Worm (Caenorhabditis elegans) whole organism, L1 larva: ENCODE results near the gene rars-1.

Experiments used
- C04F5.9 ChIP-seq: sonication (generic microtip); optimal IDR thresholded peaks from 2 replicates; lab custom pipeline; 2016; ENCODE audit warnings: missing genetic modification characterization, missing compliant biosample characterization
- C16A3.4 ChIP-seq: fragments of 150-350 bp; optimal IDR thresholded peaks from 2 replicates; lab custom pipeline; 2014; ENCODE audit warnings: missing biosample characterization, missing genetic modification characterization
- C34B4.2 ChIP-seq: sonication (generic microtip); optimal IDR thresholded peaks from 2 replicates; lab custom pipeline; 2017; ENCODE audit warnings: mild to moderate bottlenecking, missing genetic modification characterization, missing compliant biosample characterization
- F16B12.6 ChIP-seq: fragments of 150-350 bp; optimal IDR thresholded peaks from 2 replicates; lab custom pipeline; 2014; ENCODE audit warnings: missing biosample characterization, missing genetic modification characterization
- Y116A8C.19 ChIP-seq: sonication (generic microtip); optimal IDR thresholded peaks from 2 replicates; lab custom pipeline; 2016; ENCODE audit warnings: missing compliant biosample characterization, missing genetic modification characterization, borderline replicate concordance
- alr-1 ChIP-seq: fragments of 200-800 bp; sonication (Bioruptor generic); optimal IDR thresholded peaks from 2 replicates; lab custom pipeline; 2018; ENCODE audit warnings: borderline replicate concordance, mild to moderate bottlenecking, missing genetic modification characterization, missing compliant biosample characterization
- ama-1 ChIP-seq: fragments of 150-350 bp; optimal IDR thresholded peaks from 2 replicates; lab custom pipeline; 2014
- ceh-8 ChIP-seq: fragments of 200-800 bp; sonication (Bioruptor generic); optimal IDR thresholded peaks from 2 replicates; lab custom pipeline; 2018; ENCODE audit warnings: mild to moderate bottlenecking, missing genetic modification characterization, moderate library complexity, missing compliant biosample characterization
- ceh-82 ChIP-seq, 3 experiments: fragments of 150-350 bp in 1 of 3; sonication (generic microtip) in 2 of 3; optimal IDR thresholded peaks; 2 replicates each; lab custom pipeline; 2014 to 2017; ENCODE audit warnings: missing biosample characterization in 3 of 3, missing genetic modification characterization in 3 of 3
- ceh-90 ChIP-seq: sonication (generic microtip); optimal IDR thresholded peaks from 2 replicates; lab custom pipeline; 2016; ENCODE audit warnings: missing genetic modification characterization, missing compliant biosample characterization
- ces-1 ChIP-seq: fragments of 150-350 bp; optimal IDR thresholded peaks from 2 replicates; lab custom pipeline; 2014; ENCODE audit warnings: missing biosample characterization, missing genetic modification reagents, missing genetic modification characterization
- dpl-1 ChIP-seq, 3 experiments: fragments of 150-350 bp in 2 of 3; sonication (generic microtip) in 1 of 3; optimal IDR thresholded peaks; 2 replicates each; lab custom pipeline; 2014 to 2017; ENCODE audit warnings: missing biosample characterization in 3 of 3, missing genetic modification characterization in 3 of 3, missing genetic modification reagents in 3 of 3
- efl-1 ChIP-seq, 4 experiments: fragments of 150-350 bp; optimal IDR thresholded peaks in 3 of 4; peaks in 1 of 4; 1 replicate in 1 of 4; 2 replicates in 3 of 4; lab custom pipeline; 2014; ENCODE audit warnings: missing biosample characterization in 2 of 4, missing genetic modification characterization in 2 of 4, missing genetic modification reagents in 2 of 4
- elt-2 ChIP-seq: sonication (generic microtip); optimal IDR thresholded peaks from 2 replicates; lab custom pipeline; 2016; ENCODE audit warnings: missing genetic modification characterization, mild to moderate bottlenecking, inconsistent platforms, missing compliant biosample characterization, missing genetic modification reagents
- elt-3 ChIP-seq, 6 experiments: fragments of 150-350 bp in 1 of 6; sonication (generic microtip); optimal IDR thresholded peaks; 2 replicates each; lab custom pipeline; 2017 to 2018; ENCODE audit warnings: missing biosample characterization in 6 of 6, missing genetic modification characterization in 6 of 6, inconsistent platforms in 1 of 6
- fkh-4 ChIP-seq: sonication (generic microtip); optimal IDR thresholded peaks from 2 replicates; lab custom pipeline; 2016; ENCODE audit warnings: missing compliant biosample characterization, missing genetic modification characterization, borderline replicate concordance
- fos-1 ChIP-seq: fragments of 150-350 bp; optimal IDR thresholded peaks from 2 replicates; lab custom pipeline; 2014; ENCODE audit warnings: missing biosample characterization, missing genetic modification characterization
- hlh-17 ChIP-seq: fragments of 200-800 bp; sonication (Bioruptor generic); optimal IDR thresholded peaks from 2 replicates; lab custom pipeline; 2018; ENCODE audit warnings: missing genetic modification characterization, mild to moderate bottlenecking, missing compliant biosample characterization, moderate library complexity, borderline replicate concordance
- hlh-4 ChIP-seq: sonication (generic microtip); optimal IDR thresholded peaks from 2 replicates; lab custom pipeline; 2016; ENCODE audit warnings: mild to moderate bottlenecking, missing genetic modification characterization, missing compliant biosample characterization
- irx-1 ChIP-seq: sonication (generic microtip); optimal IDR thresholded peaks from 2 replicates; lab custom pipeline; 2016; ENCODE audit warnings: missing genetic modification characterization, missing compliant biosample characterization
- isw-1 ChIP-seq: fragments of 200-800 bp; sonication (Bioruptor generic); IDR thresholded peaks from 2 replicates; pipeline ENCODE4 v1.3.6; 2022; ENCODE audit warnings: missing genetic modification characterization, missing compliant biosample characterization
- lin-14 ChIP-seq: fragments of 200-800 bp; sonication (Bioruptor generic); optimal IDR thresholded peaks from 2 replicates; lab custom pipeline; 2018; ENCODE audit warnings: mild to moderate bottlenecking, missing genetic modification characterization, moderate library complexity, missing compliant biosample characterization
- lin-35 ChIP-seq, 2 experiments: fragments of 150-350 bp; optimal IDR thresholded peaks; 2 replicates each; lab custom pipeline; 2014; ENCODE audit warnings: missing biosample characterization in 2 of 2, missing genetic modification characterization in 2 of 2, missing genetic modification reagents in 2 of 2
- lir-3 ChIP-seq: sonication (generic microtip); optimal IDR thresholded peaks from 2 replicates; lab custom pipeline; 2016; ENCODE audit warnings: mild to moderate bottlenecking, missing genetic modification characterization, moderate library complexity, missing compliant biosample characterization; ENCODE audit not compliant: poor library complexity
- mef-2 ChIP-seq: fragments of 150-350 bp; optimal IDR thresholded peaks from 2 replicates; lab custom pipeline; 2014; ENCODE audit warnings: missing biosample characterization, missing genetic modification characterization
- nhr-12 ChIP-seq: sonication (generic microtip); optimal IDR thresholded peaks from 2 replicates; lab custom pipeline; 2017; ENCODE audit warnings: missing biosample characterization, missing genetic modification characterization
- nhr-20 ChIP-seq: sonication (generic microtip); optimal IDR thresholded peaks from 2 replicates; lab custom pipeline; 2016; ENCODE audit warnings: mild to moderate bottlenecking, missing genetic modification characterization, missing compliant biosample characterization
- nhr-237 ChIP-seq: fragments of 150-350 bp; optimal IDR thresholded peaks from 2 replicates; lab custom pipeline; 2014; ENCODE audit warnings: missing biosample characterization, missing genetic modification characterization
- nhr-28 ChIP-seq: fragments of 150-350 bp; optimal IDR thresholded peaks from 2 replicates; lab custom pipeline; 2014; ENCODE audit warnings: missing biosample characterization, missing genetic modification characterization
- nhr-47 ChIP-seq: sonication (generic microtip); optimal IDR thresholded peaks from 2 replicates; lab custom pipeline; 2016; ENCODE audit warnings: mild to moderate bottlenecking, missing genetic modification characterization, moderate library complexity, missing compliant biosample characterization
- nhr-71 ChIP-seq: sonication (generic microtip); optimal IDR thresholded peaks from 2 replicates; lab custom pipeline; 2016; ENCODE audit warnings: mild to moderate bottlenecking, missing genetic modification characterization, moderate library complexity, missing compliant biosample characterization
- nhr-76 ChIP-seq: sonication (generic microtip); optimal IDR thresholded peaks from 2 replicates; lab custom pipeline; 2017; ENCODE audit warnings: missing biosample characterization, missing genetic modification characterization
- nhr-90 ChIP-seq: sonication (generic microtip); optimal IDR thresholded peaks from 2 replicates; lab custom pipeline; 2016; ENCODE audit warnings: mild to moderate bottlenecking, missing genetic modification characterization, missing compliant biosample characterization; ENCODE audit not compliant: poor library complexity
- pag-3 ChIP-seq: sonication (generic microtip); optimal IDR thresholded peaks from 2 replicates; lab custom pipeline; 2017; ENCODE audit warnings: missing genetic modification characterization, mild to moderate bottlenecking, missing compliant biosample characterization, antibody characterized with exemption, borderline replicate concordance; ENCODE audit not compliant: insufficient read depth
- pax-3 ChIP-seq: fragments of 200-800 bp; sonication (Bioruptor generic); optimal IDR thresholded peaks from 2 replicates; lab custom pipeline; 2018; ENCODE audit warnings: mild to moderate bottlenecking, missing genetic modification characterization, moderate library complexity, missing compliant biosample characterization
- skn-1 ChIP-seq: fragments of 150-350 bp; optimal IDR thresholded peaks from 2 replicates; lab custom pipeline; 2014; ENCODE audit warnings: missing biosample characterization, missing genetic modification characterization
- sptf-1 ChIP-seq: fragments of 150-350 bp; optimal IDR thresholded peaks from 2 replicates; lab custom pipeline; 2014; ENCODE audit warnings: missing biosample characterization, missing genetic modification characterization
- sup-37 ChIP-seq: fragments of 200-800 bp; sonication (Bioruptor generic); optimal IDR thresholded peaks from 2 replicates; lab custom pipeline; 2018; ENCODE audit warnings: mild to moderate bottlenecking, missing genetic modification characterization, missing compliant biosample characterization
- unc-30 ChIP-seq: sonication (generic microtip); optimal IDR thresholded peaks from 2 replicates; lab custom pipeline; 2017; ENCODE audit warnings: missing biosample characterization, missing genetic modification characterization
- unc-86 ChIP-seq: sonication (generic microtip); optimal IDR thresholded peaks from 2 replicates; lab custom pipeline; 2016; ENCODE audit warnings: missing genetic modification characterization, missing compliant biosample characterization
- unc-98 ChIP-seq: fragments of 200-800 bp; sonication (Bioruptor generic); IDR thresholded peaks from 2 replicates; pipeline ENCODE4 v1.3.6; 2022; ENCODE audit warnings: missing genetic modification characterization, missing compliant biosample characterization
- xbp-1 ChIP-seq: sonication (generic microtip); optimal IDR thresholded peaks from 2 replicates; lab custom pipeline; 2016; ENCODE audit warnings: missing genetic modification characterization, missing compliant biosample characterization
- zag-1 ChIP-seq: fragments of 150-350 bp; optimal IDR thresholded peaks from 2 replicates; lab custom pipeline; 2014; ENCODE audit warnings: missing biosample characterization, missing genetic modification characterization
- zip-4 ChIP-seq: fragments of 200-800 bp; sonication (Bioruptor generic); optimal IDR thresholded peaks from 2 replicates; lab custom pipeline; 2018; ENCODE audit warnings: mild to moderate bottlenecking, missing genetic modification characterization, moderate library complexity, missing compliant biosample characterization
- ztf-4 ChIP-seq: fragments of 150-350 bp; optimal IDR thresholded peaks from 2 replicates; lab custom pipeline; 2014; ENCODE audit warnings: missing biosample characterization, missing genetic modification characterization

The rars-1 gene

ce11 chrIII:4917960-4918712 is 1.2 kb upstream of the rars-1 start, which contains the start of gene rpb-8 (continued):
- TF ChIP-seq C34B4.2 (tag; lab: Kevin White, UChicago) (no peak), hlh-17 (GFP tag; lab: Kevin White, UChicago) (no peak), ztf-4 (tag; lab: Kevin White, UChicago) (peak; percentile 7), alr-1 (tag; lab: Kevin White, UChicago) (no peak), hlh-4 (tag; lab: Kevin White, UChicago) (no peak), irx-1 (tag; lab: Kevin White, UChicago) (peak; percentile 3), mef-2 (tag; lab: Kevin White, UChicago) (no peak), unc-30 (tag; lab: Kevin White, UChicago) (no peak), sup-37 (GFP tag; lab: Kevin White, UChicago) (no peak), nhr-20 (tag; lab: Kevin White, UChicago) (peak; percentile 45), nhr-90 (tag; lab: Kevin White, UChicago) (peak; percentile 17)

DNA sequence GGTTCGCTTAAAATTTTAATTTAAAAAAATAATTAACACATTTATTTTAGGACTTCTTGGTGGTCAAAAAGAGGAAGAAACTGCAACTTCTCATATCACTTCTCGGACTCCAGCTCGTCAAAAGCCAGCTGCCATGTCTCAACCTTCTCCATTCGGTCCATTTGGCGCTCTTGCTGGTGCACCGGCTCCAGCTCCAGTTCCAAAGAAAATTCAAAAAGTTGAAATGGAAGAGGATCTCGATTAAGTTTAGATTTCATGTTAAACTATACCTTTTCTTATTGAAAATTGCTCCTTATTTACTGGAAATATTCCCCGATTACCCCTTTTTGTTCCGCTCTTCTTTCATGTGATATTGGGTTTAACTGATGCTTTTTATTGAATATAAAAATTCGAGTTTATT is 3.2 kb downstream of the rars-1 start:
- TF ChIP-seq xbp-1 (tag; lab: Kevin White, UChicago) (no peak), nhr-90 (tag; lab: Kevin White, UChicago) (no peak), C04F5.9 (tag; lab: Kevin White, UChicago) (no peak), efl-1 (optimal IDR thresholded peaks at IDR 0.05; lab: Kevin White, UChicago) (no peak), efl-1 (GFP tag; optimal IDR thresholded peaks at IDR 0.05 in 1 of 2; lab: Kevin White, UChicago) (no peak), zag-1 (tag; lab: Kevin White, UChicago) (no peak), elt-3 (tag; optimal IDR thresholded peaks at IDR 0.05; lab: Kevin White, UChicago) (no peak), F16B12.6 (tag; lab: Kevin White, UChicago) (no peak), nhr-71 (tag; lab: Kevin White, UChicago) (no peak), sptf-1 (tag; lab: Kevin White, UChicago) (no peak), nhr-237 (no peak), ces-1 (GFP tag; lab: Kevin White, UChicago) (no peak), fkh-4 (no peak)

ce11 chrIII:4912317-4912716 is 4.7 kb downstream of the rars-1 start, which contains the start of the genes F26F4.9 and cee-1:
Gene F26F4.9 (minus strand): TSS chrIII:4912521.
Gene cee-1 (plus strand): TSS chrIII:4912699.
- TF ChIP-seq nhr-47: peak; percentile 82
- TF ChIP-seq unc-86 (tag; lab: Kevin White, UChicago): peak; percentile 32
- no peak for TF ChIP-seq pag-3 (tag; lab: Kevin White, UChicago)
- no peak for TF ChIP-seq unc-98 (GFP tag; lab: Robert Waterston, UW)
- TF ChIP-seq nhr-28 (tag; lab: Kevin White, UChicago): no peak
- peak; percentile 35 for TF ChIP-seq isw-1 (GFP tag; lab: Robert Waterston, UW)
- TF ChIP-seq Y116A8C.19: peak; percentile 73
- TF ChIP-seq ztf-4 (tag; lab: Kevin White, UChicago): no peak
- TF ChIP-seq lin-14: peak; percentile 71
- TF ChIP-seq ces-1 (GFP tag; lab: Kevin White, UChicago): no peak
- no peak for TF ChIP-seq nhr-76 (tag; lab: Kevin White, UChicago)
- no peak for TF ChIP-seq ceh-8
- peak; percentile 35 for TF ChIP-seq C16A3.4 (tag; lab: Kevin White, UChicago)
- TF ChIP-seq lin-35 (GFP tag; optimal IDR thresholded peaks at IDR 0.05; lab: Kevin White, UChicago): peak; percentile 67 to 75
- TF ChIP-seq pax-3 (tag; lab: Kevin White, UChicago): peak; percentile 76
- TF ChIP-seq dpl-1 (GFP tag; optimal IDR thresholded peaks at IDR 0.05; lab: Kevin White, UChicago): peak; percentile 61 to 76 (median 68)
- no peak for TF ChIP-seq mef-2 (tag; lab: Kevin White, UChicago)
- TF ChIP-seq C34B4.2 (tag; lab: Kevin White, UChicago): no peak
- TF ChIP-seq skn-1: peak; percentile 22
- no peak for TF ChIP-seq ama-1
- TF ChIP-seq efl-1 (optimal IDR thresholded peaks at IDR 0.05; lab: Kevin White, UChicago): peak; percentile 63 to 79
- TF ChIP-seq efl-1 (GFP tag; optimal IDR thresholded peaks at IDR 0.05 in 1 of 2; lab: Kevin White, UChicago): peak; percentile 78 to 96
- peak; percentile 90 for TF ChIP-seq ceh-90 (tag; lab: Kevin White, UChicago)
- TF ChIP-seq lir-3 (tag; lab: Kevin White, UChicago): peak; percentile 93
- TF ChIP-seq zag-1 (tag; lab: Kevin White, UChicago): no peak
- TF ChIP-seq zip-4: peak; percentile 8
- no peak for TF ChIP-seq unc-30 (tag; lab: Kevin White, UChicago)
- no peak for TF ChIP-seq nhr-12 (tag; lab: Kevin White, UChicago)
- no peak for TF ChIP-seq fos-1 (tag; lab: Kevin White, UChicago)
- peak in 1 of 6 experiments; percentile 14 for TF ChIP-seq elt-3 (tag; optimal IDR thresholded peaks at IDR 0.05; lab: Kevin White, UChicago)
- TF ChIP-seq ceh-82 (tag; optimal IDR thresholded peaks at IDR 0.05; lab: Kevin White, UChicago): peak in 2 of 3 experiments; percentile 19 to 47
- peak; percentile 44 for TF ChIP-seq elt-2 (tag; lab: Kevin White, UChicago)
